Fruit fly (Drosophila melanogaster): ENCODE measurements around the gene CG31365.

- TF ChIP-seq Dll (optimal IDR thresholded peaks at IDR 0.05): no peak
- TF ChIP-seq psq (optimal IDR thresholded peaks at IDR 0.05): no peak
- no peak for TF ChIP-seq CG8478 (optimal IDR thresholded peaks at IDR 0.05)
- no peak for TF ChIP-seq usp (GFP tag; optimal IDR thresholded peaks at IDR 0.05)
These were observed 27.0 kb downstream of the CG31365 start, which contains the start of gene CG6738 for dm6 chr3R:23099233-23099632.
